Fruit fly (Drosophila melanogaster): ENCODE results near the gene CG11714.

dm6 chr3L:11563972-11564533 lies 41.5 kb upstream of the CG11714 start, which contains the start of the genes CG46412 and CG33267:
- no peak for TF ChIP-seq psq (optimal IDR thresholded peaks at IDR 0.05)
- TF ChIP-seq pan (optimal IDR thresholded peaks at IDR 0.05): no peak
- no peak for TF ChIP-seq Dll (optimal IDR thresholded peaks at IDR 0.05)
- no peak for TF ChIP-seq EcR (GFP tag; optimal IDR thresholded peaks at IDR 0.05)
- TF ChIP-seq CG8478 (optimal IDR thresholded peaks at IDR 0.05): no peak
- no peak for TF ChIP-seq usp (GFP tag; optimal IDR thresholded peaks at IDR 0.05)
